Worm (Caenorhabditis elegans) whole organism, young adult: Measurements from ENCODE around the gene T18D3.5.

Source experiments
- B0019.2 ChIP-seq: fragments of 200-800 bp; sonication (Bioruptor generic); conservative IDR thresholded peaks from 2 replicates; pipeline ENCODE4 v1.3.6; 2022; ENCODE audit warnings: missing genetic modification reagents, missing genetic modification characterization, missing compliant biosample characterization
- B0035.1 ChIP-seq: sonication (generic microtip); optimal IDR thresholded peaks from 2 replicates; lab custom pipeline; 2016; ENCODE audit warnings: missing genetic modification characterization, mild to moderate bottlenecking, missing compliant biosample characterization, missing genotype, missing genetic modification reagents
- B0336.3 ChIP-seq: fragments of 200-800 bp; sonication (Bioruptor generic); IDR thresholded peaks from 2 replicates; pipeline ENCODE4 v1.3.6; 2022; ENCODE audit warnings: missing genetic modification characterization, missing compliant biosample characterization
- F23B12.7 ChIP-seq: sonication (generic microtip); optimal IDR thresholded peaks from 2 replicates; lab custom pipeline; 2017; ENCODE audit warnings: missing genetic modification characterization, mild to moderate bottlenecking, missing compliant biosample characterization, antibody characterized with exemption, moderate library complexity; ENCODE audit not compliant: insufficient read depth
- F33H1.4 ChIP-seq: fragments of 200-800 bp; sonication (Bioruptor generic); IDR thresholded peaks from 2 replicates; pipeline ENCODE4 v1.3.6; 2022; ENCODE audit warnings: missing genetic modification reagents, missing genetic modification characterization, missing compliant biosample characterization
- F37B4.10 ChIP-seq: fragments of 200-800 bp; sonication (Bioruptor generic); IDR thresholded peaks from 2 replicates; pipeline ENCODE4 v1.3.6; 2022; ENCODE audit warnings: missing genetic modification characterization, missing compliant biosample characterization
- F52B5.7 ChIP-seq: sonication (generic microtip); optimal IDR thresholded peaks from 2 replicates; lab custom pipeline; 2016; ENCODE audit warnings: mild to moderate bottlenecking, missing genetic modification characterization, missing compliant biosample characterization
- F57A8.1 ChIP-seq: fragments of 200-800 bp; sonication (Bioruptor generic); optimal IDR thresholded peaks from 2 replicates; lab custom pipeline; 2018; ENCODE audit warnings: mild to moderate bottlenecking, missing genetic modification characterization, moderate library complexity, missing compliant biosample characterization
- K11D2.4 ChIP-seq: fragments of 200-800 bp; sonication (Bioruptor generic); IDR thresholded peaks from 2 replicates; pipeline ENCODE4 v1.3.6; 2022; ENCODE audit warnings: missing genetic modification reagents, missing genetic modification characterization, missing compliant biosample characterization
- T07F8.4 ChIP-seq: sonication (generic microtip); optimal IDR thresholded peaks from 2 replicates; lab custom pipeline; 2016; ENCODE audit warnings: mild to moderate bottlenecking, missing genetic modification characterization, moderate library complexity, missing compliant biosample characterization
- Y53G8AR.9 ChIP-seq: fragments of 200-800 bp; sonication (Bioruptor generic); conservative IDR thresholded peaks from 2 replicates; pipeline ENCODE4 v1.3.6; 2022; ENCODE audit warnings: missing genetic modification reagents, missing genetic modification characterization, missing compliant biosample characterization
- aptf-2 ChIP-seq: fragments of 200-800 bp; sonication (Bioruptor generic); conservative IDR thresholded peaks from 2 replicates; pipeline ENCODE4 v1.3.6; 2022; ENCODE audit warnings: missing genetic modification reagents, missing genetic modification characterization, missing compliant biosample characterization
- aptf-3 ChIP-seq: fragments of 200-800 bp; sonication (Bioruptor generic); IDR thresholded peaks from 2 replicates; pipeline ENCODE4 v1.3.6; 2022; ENCODE audit warnings: missing genetic modification characterization, missing compliant biosample characterization
- athp-1 ChIP-seq: sonication (generic microtip); optimal IDR thresholded peaks from 2 replicates; lab custom pipeline; 2017; ENCODE audit warnings: mild to moderate bottlenecking, missing genetic modification characterization, missing compliant biosample characterization
- attf-3 ChIP-seq: fragments of 200-800 bp; sonication (Bioruptor generic); conservative IDR thresholded peaks from 2 replicates; pipeline ENCODE4 v1.3.6; 2022; ENCODE audit warnings: missing genetic modification reagents, missing genetic modification characterization, missing compliant biosample characterization
- attf-6 ChIP-seq: fragments of 200-800 bp; sonication (Bioruptor generic); IDR thresholded peaks from 2 replicates; pipeline ENCODE4 v1.3.6; 2022; ENCODE audit warnings: missing genetic modification reagents, missing genetic modification characterization, missing compliant biosample characterization
- bed-1 ChIP-seq: fragments of 200-800 bp; sonication (Bioruptor generic); IDR thresholded peaks from 2 replicates; pipeline ENCODE4 v1.3.6; 2022; ENCODE audit warnings: missing genetic modification reagents, missing genetic modification characterization, missing compliant biosample characterization
- bed-2 ChIP-seq: fragments of 200-800 bp; sonication (Bioruptor generic); IDR thresholded peaks from 2 replicates; pipeline ENCODE4 v1.3.6; 2022; ENCODE audit warnings: missing genetic modification reagents, missing genetic modification characterization, missing compliant biosample characterization
- ccch-3 ChIP-seq: fragments of 200-800 bp; sonication (Bioruptor generic); optimal IDR thresholded peaks from 2 replicates; lab custom pipeline; 2018; ENCODE audit warnings: mild to moderate bottlenecking, missing genetic modification characterization, missing compliant biosample characterization
- cebp-1 ChIP-seq, 2 experiments: fragments of 200-800 bp in 1 of 2; sonication (Bioruptor generic) in 1 of 2; sonication (generic microtip) in 1 of 2; IDR thresholded peaks in 1 of 2; optimal IDR thresholded peaks in 1 of 2; 2 replicates each; pipeline versions ENCODE4 v1.3.6 to Lab custom; 2017 to 2022; ENCODE audit warnings: missing compliant biosample characterization in 2 of 2, missing genetic modification characterization in 2 of 2, mild to moderate bottlenecking in 1 of 2, missing genetic modification reagents in 1 of 2, moderate library complexity in 1 of 2
- ceh-100 ChIP-seq: fragments of 200-800 bp; sonication (Bioruptor generic); IDR thresholded peaks from 2 replicates; pipeline ENCODE4 v1.3.6; 2022; ENCODE audit warnings: missing genetic modification reagents, missing genetic modification characterization, missing compliant biosample characterization
- ceh-58 ChIP-seq: fragments of 200-800 bp; sonication (Bioruptor generic); IDR thresholded peaks from 2 replicates; pipeline ENCODE4 v1.3.6; 2022; ENCODE audit warnings: missing genetic modification characterization, missing compliant biosample characterization
- ceh-79 ChIP-seq: sonication (generic microtip); optimal IDR thresholded peaks from 2 replicates; lab custom pipeline; 2017; ENCODE audit warnings: mild to moderate bottlenecking, missing genetic modification characterization, missing compliant biosample characterization
- dpff-1 ChIP-seq: sonication (generic microtip); optimal IDR thresholded peaks from 2 replicates; lab custom pipeline; 2017; ENCODE audit warnings: mild to moderate bottlenecking, missing genetic modification characterization, missing compliant biosample characterization
- efl-1 ChIP-seq: fragments of 150-350 bp; optimal IDR thresholded peaks from 2 replicates; lab custom pipeline; 2014; ENCODE audit warnings: missing biosample characterization, missing genetic modification reagents, missing genetic modification characterization
- egl-18 ChIP-seq: fragments of 200-800 bp; sonication (Bioruptor generic); IDR thresholded peaks from 2 replicates; pipeline ENCODE4 v1.3.6; 2022; ENCODE audit warnings: missing genetic modification reagents, missing genetic modification characterization, missing compliant biosample characterization
- hlh-12 ChIP-seq: sonication (generic microtip); optimal IDR thresholded peaks from 2 replicates; lab custom pipeline; 2016; ENCODE audit warnings: missing genetic modification characterization, missing compliant biosample characterization
- hlh-26 ChIP-seq: fragments of 200-800 bp; sonication (Bioruptor generic); conservative IDR thresholded peaks from 2 replicates; pipeline ENCODE4 v1.3.6; 2022; ENCODE audit warnings: missing genetic modification reagents, missing genetic modification characterization, missing compliant biosample characterization
- hsf-1 ChIP-seq: fragments of 200-800 bp; sonication (Bioruptor generic); IDR thresholded peaks from 2 replicates; pipeline ENCODE4 v1.3.6; 2022; ENCODE audit warnings: missing genetic modification reagents, missing genetic modification characterization, missing compliant biosample characterization
- let-526 ChIP-seq: fragments of 200-800 bp; sonication (Bioruptor generic); IDR thresholded peaks from 2 replicates; pipeline ENCODE4 v1.3.6; 2022; ENCODE audit warnings: missing genetic modification reagents, missing genetic modification characterization, missing compliant biosample characterization
- lin-26 ChIP-seq: fragments of 200-800 bp; sonication (Bioruptor generic); IDR thresholded peaks from 2 replicates; pipeline ENCODE4 v1.3.6; 2022; ENCODE audit warnings: missing genetic modification reagents, missing genetic modification characterization, missing compliant biosample characterization
- lin-54 ChIP-seq: fragments of 200-800 bp; sonication (Bioruptor generic); optimal IDR thresholded peaks from 2 replicates; lab custom pipeline; 2018; ENCODE audit warnings: mild to moderate bottlenecking, missing genetic modification characterization, missing compliant biosample characterization
- lsl-1 ChIP-seq: fragments of 200-800 bp; sonication (Bioruptor generic); optimal IDR thresholded peaks from 2 replicates; lab custom pipeline; 2018; ENCODE audit warnings: mild to moderate bottlenecking, missing genetic modification characterization, moderate library complexity, missing compliant biosample characterization
- mcd-1 ChIP-seq: fragments of 200-800 bp; sonication (Bioruptor generic); IDR thresholded peaks from 2 replicates; pipeline ENCODE4 v1.3.6; 2022; ENCODE audit warnings: missing genetic modification reagents, missing genetic modification characterization, missing compliant biosample characterization
- nhr-27 ChIP-seq: fragments of 200-800 bp; sonication (Bioruptor generic); optimal IDR thresholded peaks from 2 replicates; lab custom pipeline; 2018; ENCODE audit warnings: mild to moderate bottlenecking, missing genetic modification characterization, moderate library complexity, missing compliant biosample characterization
- nhr-80 ChIP-seq: sonication (generic microtip); optimal IDR thresholded peaks from 2 replicates; lab custom pipeline; 2016; ENCODE audit warnings: missing genetic modification characterization, missing compliant biosample characterization
- nhr-90 ChIP-seq: sonication (generic microtip); optimal IDR thresholded peaks from 2 replicates; lab custom pipeline; 2016; ENCODE audit warnings: missing genotype, mild to moderate bottlenecking, missing genetic modification characterization, missing compliant biosample characterization
- rcor-1 ChIP-seq: fragments of 200-800 bp; sonication (Bioruptor generic); IDR thresholded peaks from 2 replicates; pipeline ENCODE4 v1.3.6; 2022; ENCODE audit warnings: missing genetic modification reagents, missing genetic modification characterization, missing compliant biosample characterization
- rec-8 ChIP-seq, 2 experiments: sonication (generic microtip); optimal IDR thresholded peaks; 2 replicates each; lab custom pipeline; 2016; ENCODE audit warnings: mild to moderate bottlenecking in 2 of 2, missing genetic modification characterization in 2 of 2, missing genetic modification reagents in 2 of 2, missing genotype in 2 of 2, missing biosample characterization in 1 of 2, missing compliant biosample characterization in 1 of 2, moderate library complexity in 1 of 2
- rpc-1 ChIP-seq, 2 experiments: fragments of 150-350 bp in 1 of 2; sonication (generic microtip) in 1 of 2; optimal IDR thresholded peaks; 2 replicates each; lab custom pipeline; 2014 to 2018; ENCODE audit warnings: missing biosample characterization in 1 of 2, missing genetic modification characterization in 1 of 2, missing genetic modification reagents in 1 of 2, missing genotype in 1 of 2
- snpc-1.3 ChIP-seq: sonication (generic microtip); optimal IDR thresholded peaks from 2 replicates; lab custom pipeline; 2017; ENCODE audit warnings: missing genetic modification characterization, mild to moderate bottlenecking, missing compliant biosample characterization, antibody characterized with exemption, moderate library complexity, missing genotype, missing genetic modification reagents; ENCODE audit not compliant: insufficient read depth
- snpc-3.4 ChIP-seq: sonication (generic microtip); optimal IDR thresholded peaks from 2 replicates; lab custom pipeline; 2017; ENCODE audit warnings: missing genetic modification characterization, mild to moderate bottlenecking, missing compliant biosample characterization, antibody characterized with exemption, moderate library complexity, missing genotype, missing genetic modification reagents
- snpc-4 ChIP-seq, 5 experiments: fragments of 150-350 bp in 1 of 5; sonication (generic microtip) in 4 of 5; optimal IDR thresholded peaks; 2 replicates each; lab custom pipeline; 2014 to 2018; ENCODE audit warnings: missing genetic modification characterization in 5 of 5, missing biosample characterization in 3 of 5, antibody characterized with exemption in 2 of 5, mild to moderate bottlenecking in 2 of 5, missing compliant biosample characterization in 2 of 5, missing genotype in 2 of 5, moderate library complexity in 2 of 5, missing genetic modification reagents in 1 of 5
- tlf-1 ChIP-seq: fragments of 200-800 bp; sonication (Bioruptor generic); optimal IDR thresholded peaks from 2 replicates; lab custom pipeline; 2018; ENCODE audit warnings: mild to moderate bottlenecking, missing genetic modification characterization, missing compliant biosample characterization
- ztf-18 ChIP-seq: sonication (generic microtip); optimal IDR thresholded peaks from 2 replicates; lab custom pipeline; 2016; ENCODE audit warnings: missing genotype, mild to moderate bottlenecking, missing genetic modification characterization, missing compliant biosample characterization
- ztf-26 ChIP-seq: sonication (generic microtip); optimal IDR thresholded peaks from 2 replicates; lab custom pipeline; 2017; ENCODE audit warnings: missing genetic modification characterization, missing compliant biosample characterization

T18D3.5 gene

ce11 chrX:12458021-12458420, 5.6 kb upstream of the T18D3.5 start (continued):
- TF ChIP-seq T07F8.4 (tag; lab: Kevin White, UChicago) (peak; percentile 60), ceh-58 (0 out of 2 replicates have a peak, but pooled peaks have one; percentile 73), lin-54 (peak; percentile 54), lin-26 (GFP tag; lab: Robert Waterston, UW) (peak; percentile 91), ccch-3 (GFP tag; lab: Kevin White, UChicago) (peak; percentile 44), cebp-1 (GFP tag; IDR thresholded peaks at IDR 0.05; lab: Robert Waterston, UW) (0 out of 2 replicates have a peak, but pooled peaks have one; percentile 33), cebp-1 (tag; optimal IDR thresholded peaks at IDR 0.05; lab: Kevin White, UChicago) (no peak), B0035.1 (tag; lab: Kevin White, UChicago) (peak; percentile 70), athp-1 (tag; lab: Kevin White, UChicago) (peak; percentile 60), attf-3 (GFP tag; lab: Robert Waterston, UW) (no peak), rcor-1 (GFP tag; lab: Robert Waterston, UW) (peak; percentile 64), egl-18 (0 out of 2 replicates have a peak, but pooled peaks have one; percentile 58), mcd-1 (0 out of 2 replicates have a peak, but pooled peaks have one; percentile 56), ceh-79 (tag; lab: Kevin White, UChicago) (peak; percentile 18), snpc-3.4 (tag; lab: Kevin White, UChicago) (peak; percentile 70), F52B5.7 (tag; lab: Kevin White, UChicago) (peak; percentile 69), F57A8.1 (GFP tag; lab: Kevin White, UChicago) (no peak), efl-1 (GFP tag; lab: Kevin White, UChicago) (no peak), snpc-1.3 (peak; percentile 78), hsf-1 (GFP tag; lab: Robert Waterston, UW) (peak; percentile 43; the same call in 1 of the 2 replicates), attf-6 (GFP tag; lab: Robert Waterston, UW) (peak; percentile 45; the same call in 1 of the 2 replicates), aptf-3 (GFP tag; lab: Robert Waterston, UW) (peak; percentile 81; the same call in 1 of the 2 replicates), tlf-1 (no peak), K11D2.4 (0 out of 2 replicates have a peak, but pooled peaks have one; percentile 37), ceh-100 (GFP tag; lab: Robert Waterston, UW) (peak; percentile 30; the same call in 1 of the 2 replicates), F33H1.4 (GFP tag; lab: Robert Waterston, UW) (no peak), lsl-1 (GFP tag; lab: Kevin White, UChicago) (peak; percentile 13), rec-8 (tag; optimal IDR thresholded peaks at IDR 0.05; lab: Kevin White, UChicago) (peak; percentile 21 to 64), ztf-26 (tag; lab: Kevin White, UChicago) (peak; percentile 29), nhr-90 (tag; lab: Kevin White, UChicago) (peak; percentile 85), nhr-80 (tag; lab: Kevin White, UChicago) (peak; percentile 30), aptf-2 (GFP tag; lab: Robert Waterston, UW) (no peak), hlh-12 (tag; lab: Kevin White, UChicago) (peak; percentile 74), snpc-4 (GFP tag; optimal IDR thresholded peaks at IDR 0.05; lab: Kevin White, UChicago) (peak; percentile 65), snpc-4 (tag; optimal IDR thresholded peaks at IDR 0.05; lab: Kevin White, UChicago) (peak in 2 of 4 experiments; percentile 58 to 62), B0336.3 (GFP tag; lab: Robert Waterston, UW) (no peak), hlh-26 (GFP tag; lab: Robert Waterston, UW) (no peak), Y53G8AR.9 (GFP tag; lab: Robert Waterston, UW) (peak; percentile 78; the same call in 1 of the 2 replicates), dpff-1 (tag; lab: Kevin White, UChicago) (no peak), bed-1 (GFP tag; lab: Robert Waterston, UW) (no peak), B0019.2 (GFP tag; lab: Robert Waterston, UW) (0 out of 2 replicates have a peak, but pooled peaks have one; percentile 3), let-526 (GFP tag; lab: Robert Waterston, UW) (no peak), rpc-1 (optimal IDR thresholded peaks at IDR 0.05; lab: Kevin White, UChicago) (peak; percentile 90), rpc-1 (tag; optimal IDR thresholded peaks at IDR 0.05; lab: Kevin White, UChicago) (peak; percentile 95), F23B12.7 (tag; lab: Kevin White, UChicago) (peak; percentile 83), ztf-18 (tag; lab: Kevin White, UChicago) (peak; percentile 62), nhr-27 (peak; percentile 74), bed-2 (GFP tag; lab: Robert Waterston, UW) (no peak), F37B4.10 (GFP tag; lab: Robert Waterston, UW) (no peak)
